Fruit fly (Drosophila melanogaster) whole organism, wandering third instar larva: ENCODE results near the gene CG42833.
A peak's percentile ranks its signal among the peaks of the same experiment; 100 is the strongest.

Experiments
- Abd-B ChIP-seq: fragments of >200 bp; optimal IDR thresholded peaks from 2 replicates; lab custom pipeline; 2017; ENCODE audit warnings: missing biosample characterization, missing genetic modification characterization
- CG9705 ChIP-seq: fragments of 200-800 bp; sonication (Bioruptor generic); optimal IDR thresholded peaks from 2 replicates; lab custom pipeline; 2018; ENCODE audit warnings: missing biosample characterization, mild to moderate bottlenecking, missing genetic modification characterization
- CrebA ChIP-seq: fragments of 200-800 bp; sonication (Bioruptor generic); optimal IDR thresholded peaks from 2 replicates; lab custom pipeline; 2016; ENCODE audit warnings: missing biosample characterization, mild to moderate bottlenecking, missing genetic modification characterization, borderline replicate concordance
- Dfd ChIP-seq: fragments of >200 bp; optimal IDR thresholded peaks from 2 replicates; lab custom pipeline; 2017; ENCODE audit warnings: missing biosample characterization, missing genetic modification characterization
- Dif ChIP-seq: fragments of 200-275, 200-300 bp; sonication (Bioruptor generic); optimal IDR thresholded peaks from 2 replicates; lab custom pipeline; 2018; ENCODE audit warnings: missing biosample characterization, missing genetic modification characterization; ENCODE audit not compliant: partially characterized antibody
- GATAd ChIP-seq: sonication (Bioruptor generic); optimal IDR thresholded peaks from 2 replicates; lab custom pipeline; 2016; ENCODE audit warnings: missing biosample characterization, missing genetic modification characterization
- HLH106 ChIP-seq: fragments of 200-800 bp; optimal IDR thresholded peaks from 3 replicates; lab custom pipeline; 2019; ENCODE audit warnings: missing biosample characterization, mild to moderate bottlenecking, missing genetic modification characterization, moderate library complexity
- Hnf4 ChIP-seq: fragments of 200-800 bp; sonication (Bioruptor generic); optimal IDR thresholded peaks from 2 replicates; lab custom pipeline; 2016; ENCODE audit warnings: missing biosample characterization, mild to moderate bottlenecking, missing genetic modification characterization
- Hr78 ChIP-seq: fragments of >200 bp; optimal IDR thresholded peaks from 2 replicates; lab custom pipeline; 2017; ENCODE audit warnings: missing biosample characterization, missing genetic modification characterization
- Hr83 ChIP-seq: fragments of 200-300 bp; sonication (Bioruptor generic); optimal IDR thresholded peaks from 2 replicates; lab custom pipeline; 2016; ENCODE audit warnings: missing biosample characterization, mild to moderate bottlenecking, missing genetic modification characterization, moderate library complexity; ENCODE audit not compliant: poor library complexity, severe bottlenecking
- Jra ChIP-seq: sonication (Bioruptor generic); optimal IDR thresholded peaks from 2 replicates; lab custom pipeline; 2016; ENCODE audit warnings: missing biosample characterization, missing genetic modification characterization
- Mio ChIP-seq: sonication (Bioruptor generic); optimal IDR thresholded peaks from 2 replicates; lab custom pipeline; 2016; ENCODE audit warnings: missing biosample characterization, missing genetic modification characterization
- Myc ChIP-seq: fragments of >200 bp; optimal IDR thresholded peaks from 2 replicates; lab custom pipeline; 2017
- N ChIP-seq: fragments of >200 bp; optimal IDR thresholded peaks from 2 replicates; lab custom pipeline; 2018; ENCODE audit warnings: missing biosample characterization, missing external identifiers, missing genetic modification characterization
- OdsH ChIP-seq: fragments of 200-800 bp; sonication (Bioruptor generic); optimal IDR thresholded peaks from 2 replicates; lab custom pipeline; 2016; ENCODE audit warnings: missing biosample characterization, mild to moderate bottlenecking, missing genetic modification characterization
- Sp1 ChIP-seq: fragments of 200-800 bp; sonication (Bioruptor generic); optimal IDR thresholded peaks from 3 replicates; lab custom pipeline; 2019; ENCODE audit warnings: missing biosample characterization, mild to moderate bottlenecking, missing genetic modification characterization, moderate library complexity
- br ChIP-seq: fragments of 200-800 bp; sonication (Bioruptor generic); optimal IDR thresholded peaks from 2 replicates; lab custom pipeline; 2016; ENCODE audit warnings: missing biosample characterization, missing genetic modification characterization
- brk ChIP-seq: fragments of 200-800 bp; sonication (Bioruptor generic); optimal IDR thresholded peaks from 2 replicates; lab custom pipeline; 2016; ENCODE audit warnings: missing biosample characterization, mild to moderate bottlenecking, missing genetic modification characterization
- dmrt93B ChIP-seq: fragments of 200-800 bp; sonication (Bioruptor generic); optimal IDR thresholded peaks from 2 replicates; lab custom pipeline; 2018; ENCODE audit warnings: missing biosample characterization, mild to moderate bottlenecking, missing genetic modification characterization
- dsf ChIP-seq: sonication (Bioruptor generic); optimal IDR thresholded peaks from 2 replicates; lab custom pipeline; 2016; ENCODE audit warnings: missing biosample characterization, missing genetic modification characterization, borderline replicate concordance
- ey ChIP-seq: fragments of 200-800 bp; sonication (Bioruptor generic); optimal IDR thresholded peaks from 2 replicates; lab custom pipeline; 2016; ENCODE audit warnings: missing biosample characterization, missing genetic modification characterization
- foxo ChIP-seq, 2 experiments: fragments of 200-800 bp; sonication (Bioruptor generic); optimal IDR thresholded peaks; 2 replicates in 1 of 2; 3 replicates in 1 of 2; lab custom pipeline; 2016 to 2017; ENCODE audit warnings: missing biosample characterization in 2 of 2, missing genetic modification characterization in 2 of 2
- fru ChIP-seq: fragments of 200-800 bp; sonication (Bioruptor generic); optimal IDR thresholded peaks from 3 replicates; lab custom pipeline; 2016; ENCODE audit warnings: missing biosample characterization, mild to moderate bottlenecking, missing genetic modification characterization
- h ChIP-seq: fragments of 200-800 bp; sonication (Bioruptor generic); optimal IDR thresholded peaks from 3 replicates; lab custom pipeline; 2016; ENCODE audit warnings: missing biosample characterization, mild to moderate bottlenecking, missing genetic modification characterization
- jim ChIP-seq: fragments of 175-275, 200-325 bp; sonication (Bioruptor generic); optimal IDR thresholded peaks from 2 replicates; lab custom pipeline; 2016; ENCODE audit warnings: missing biosample characterization, mild to moderate bottlenecking, missing genetic modification characterization
- lola ChIP-seq: fragments of >200 bp; optimal IDR thresholded peaks from 2 replicates; lab custom pipeline; 2017; ENCODE audit warnings: missing biosample characterization, missing genetic modification characterization
- psq ChIP-seq: fragments of 200-800 bp; sonication (Bioruptor generic); optimal IDR thresholded peaks from 3 replicates; lab custom pipeline; 2017; ENCODE audit warnings: missing biosample characterization, mild to moderate bottlenecking, missing genetic modification characterization, moderate library complexity
- rgr ChIP-seq: fragments of 200-800 bp; sonication (Bioruptor generic); optimal IDR thresholded peaks from 3 replicates; lab custom pipeline; 2016; ENCODE audit warnings: missing biosample characterization, mild to moderate bottlenecking, missing genetic modification characterization
- sage ChIP-seq: fragments of 200-800 bp; sonication (Bioruptor generic); optimal IDR thresholded peaks from 2 replicates; lab custom pipeline; 2016; ENCODE audit warnings: missing biosample characterization, mild to moderate bottlenecking, missing genetic modification characterization
- sv ChIP-seq: fragments of 200-800 bp; sonication (Bioruptor generic); optimal IDR thresholded peaks from 3 replicates; lab custom pipeline; 2016; ENCODE audit warnings: missing biosample characterization, missing genetic modification characterization
- tai ChIP-seq: sonication (Bioruptor generic); optimal IDR thresholded peaks from 2 replicates; lab custom pipeline; 2016; ENCODE audit warnings: missing biosample characterization, missing genetic modification characterization
- usp ChIP-seq: fragments of >200 bp; optimal IDR thresholded peaks from 2 replicates; lab custom pipeline; 2017; ENCODE audit warnings: missing biosample characterization, missing genetic modification characterization
- woc ChIP-seq: sonication (Bioruptor generic); optimal IDR thresholded peaks from 2 replicates; lab custom pipeline; 2016; ENCODE audit warnings: missing biosample characterization, mild to moderate bottlenecking, missing genetic modification characterization

Gene CG42833

dm6 chr3L:20199569-20200247 is at the start of gene CG42833:
Gene CG42833, plus strand, starts transcription at chr3L:20200093.
- TF ChIP-seq Dif (GFP tag; lab: Kevin White, UChicago) (no peak), Hr78 (GFP tag; lab: Kevin White, UChicago) (no peak), sage (peak; percentile 36), dsf (GFP tag; lab: Kevin White, UChicago) (no peak), Myc (lab: Kevin White, UChicago) (peak; percentile 51), woc (GFP tag; lab: Kevin White, UChicago) (no peak), fru (GFP tag; lab: Kevin White, UChicago) (no peak), CrebA (GFP tag; lab: Kevin White, UChicago) (peak; percentile 3), usp (GFP tag; lab: Kevin White, UChicago) (no peak), brk (peak; percentile 26)

DNA sequence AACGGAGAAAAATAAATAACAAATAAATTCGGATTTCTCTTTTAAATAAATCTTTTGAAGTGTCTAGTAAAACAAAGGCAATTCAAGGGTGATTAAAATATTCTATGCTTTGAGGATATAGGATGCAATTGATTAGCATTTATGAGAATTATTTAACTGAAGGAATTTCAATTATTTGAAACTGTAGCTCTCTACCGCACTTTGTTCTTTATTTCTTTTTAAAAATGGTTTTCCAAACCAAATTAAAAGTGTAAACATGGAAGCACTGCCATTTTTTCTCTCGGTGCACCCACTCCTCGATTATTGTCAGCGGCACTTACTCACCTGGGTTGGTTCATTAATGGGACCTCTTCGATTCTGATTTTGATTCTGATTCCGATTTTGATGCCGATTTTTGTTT is 31.7 kb upstream of the CG42833 start:
- TF ChIP-seq sage (no peak), rgr (GFP tag; lab: Kevin White, UChicago) (peak; percentile 20), ey (GFP tag; lab: Kevin White, UChicago) (peak; percentile 42), woc (GFP tag; lab: Kevin White, UChicago) (peak; percentile 45), Sp1 (GFP tag; lab: Kevin White, UChicago) (no peak), fru (GFP tag; lab: Kevin White, UChicago) (peak; percentile 47), foxo (GFP tag; optimal IDR thresholded peaks at IDR 0.05; lab: Kevin White, UChicago) (peak in 1 of 2 experiments; percentile 50), HLH106 (peak; percentile 30), h (GFP tag; lab: Kevin White, UChicago) (peak; percentile 54), br (peak; percentile 0), Hr78 (GFP tag; lab: Kevin White, UChicago) (no peak), OdsH (GFP tag; lab: Kevin White, UChicago) (peak; percentile 53), Abd-B (no peak), dmrt93B (GFP tag; lab: Kevin White, UChicago) (no peak), GATAd (GFP tag; lab: Kevin White, UChicago) (no peak)
- TF ChIP-seq, all 38 proteins: peak for 9

DNA sequence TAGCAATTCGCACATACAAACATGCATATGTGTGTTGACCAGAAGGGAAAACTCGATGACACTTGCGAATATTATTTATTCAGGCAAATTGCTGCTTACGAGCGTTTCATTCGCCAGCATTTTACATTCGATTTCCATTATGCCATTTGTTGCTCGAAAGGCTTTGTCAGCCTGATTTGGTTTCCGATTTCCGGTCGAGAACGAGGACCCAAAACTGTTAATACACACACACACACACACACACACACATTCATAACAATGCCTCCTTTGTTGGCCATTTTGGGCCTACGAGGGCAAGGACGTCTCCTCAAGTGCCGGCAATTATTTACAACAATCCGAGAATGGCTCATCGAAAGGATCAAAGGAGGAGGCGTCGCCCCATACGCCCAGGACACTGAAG is 22.2 kb upstream of the CG42833 start:
- TF ChIP-seq lola (GFP tag; lab: Kevin White, UChicago) (no peak), Dfd (GFP tag; lab: Kevin White, UChicago) (peak; percentile 86)

dm6 chr3L:20178101-20178500 is 21.8 kb upstream of the CG42833 start:
- TF ChIP-seq Dfd (GFP tag; lab: Kevin White, UChicago): no peak
- no peak for TF ChIP-seq foxo (GFP tag; optimal IDR thresholded peaks at IDR 0.05; lab: Kevin White, UChicago)
- no peak for TF ChIP-seq Hr83
- TF ChIP-seq Abd-B: no peak
- TF ChIP-seq brk: no peak
- no peak for TF ChIP-seq woc (GFP tag; lab: Kevin White, UChicago)
- no peak for TF ChIP-seq Jra (GFP tag; lab: Kevin White, UChicago)
- no peak for TF ChIP-seq fru (GFP tag; lab: Kevin White, UChicago)
- no peak for TF ChIP-seq dmrt93B (GFP tag; lab: Kevin White, UChicago)
- TF ChIP-seq CG9705 (GFP tag; lab: Kevin White, UChicago): no peak
- no peak for TF ChIP-seq lola (GFP tag; lab: Kevin White, UChicago)

DNA sequence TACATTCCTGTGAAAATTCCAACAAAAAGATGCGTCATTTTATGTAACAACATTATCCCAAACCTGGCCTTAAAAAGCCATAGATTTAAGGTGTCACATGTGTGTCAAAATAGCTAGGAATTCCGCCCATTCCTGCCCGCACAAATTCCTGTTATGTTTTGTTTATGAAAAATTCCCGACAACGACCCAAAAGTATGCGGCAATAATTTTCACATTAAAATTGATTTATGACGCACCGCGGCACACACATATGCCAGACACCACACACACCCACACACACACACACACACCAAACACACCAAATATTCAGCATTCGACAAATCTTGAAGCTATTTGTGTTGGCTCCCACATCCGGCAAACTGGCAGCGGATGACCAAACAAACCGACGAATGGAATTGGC is 17.1 kb upstream of the CG42833 start:
- no peak for TF ChIP-seq dsf (GFP tag; lab: Kevin White, UChicago)
- peak; percentile 71 for TF ChIP-seq Dfd (GFP tag; lab: Kevin White, UChicago)

- TF ChIP-seq Mio (GFP tag; lab: Kevin White, UChicago): no peak
- peak; percentile 4 for TF ChIP-seq CG9705 (GFP tag; lab: Kevin White, UChicago)
- TF ChIP-seq N: peak; percentile 92
- TF ChIP-seq woc (GFP tag; lab: Kevin White, UChicago): peak; percentile 2
- TF ChIP-seq h (GFP tag; lab: Kevin White, UChicago): peak; percentile 72
- TF ChIP-seq psq (GFP tag; lab: Kevin White, UChicago): peak; percentile 22
- TF ChIP-seq br: peak; percentile 36
- TF ChIP-seq usp (GFP tag; lab: Kevin White, UChicago): no peak
- TF ChIP-seq HLH106: peak; percentile 50
- TF ChIP-seq jim: no peak
- TF ChIP-seq Sp1 (GFP tag; lab: Kevin White, UChicago): peak; percentile 38
- TF ChIP-seq OdsH (GFP tag; lab: Kevin White, UChicago): peak; percentile 52
- TF ChIP-seq rgr (GFP tag; lab: Kevin White, UChicago): peak; percentile 55
- TF ChIP-seq Hr78 (GFP tag; lab: Kevin White, UChicago): no peak
- peak; percentile 81 for TF ChIP-seq Myc (lab: Kevin White, UChicago)
- TF ChIP-seq foxo (GFP tag; optimal IDR thresholded peaks at IDR 0.05; lab: Kevin White, UChicago): peak in 1 of 2 experiments; percentile 61
- TF ChIP-seq Abd-B: peak; percentile 6
- no peak for TF ChIP-seq CrebA (GFP tag; lab: Kevin White, UChicago)
- TF ChIP-seq tai: no peak
- TF ChIP-seq Dif (GFP tag; lab: Kevin White, UChicago): no peak
- no peak for TF ChIP-seq Hr83
- TF ChIP-seq sv: no peak
- TF ChIP-seq fru (GFP tag; lab: Kevin White, UChicago): peak; percentile 63
- peak; percentile 62 for TF ChIP-seq ey (GFP tag; lab: Kevin White, UChicago)
- TF ChIP-seq lola (GFP tag; lab: Kevin White, UChicago): peak; percentile 87
- peak; percentile 4 for TF ChIP-seq Hnf4 (GFP tag; lab: Kevin White, UChicago)
These were observed 16.4 kb upstream of the CG42833 start for dm6 chr3L:20183345-20184088.
